Fruit fly (Drosophila melanogaster) whole organism, embryonic: ENCODE data around the gene CG45066.

ENCODE experiments used
- ATbp ChIP-seq: fragments of 200-800 bp; sonication (Bioruptor generic); optimal IDR thresholded peaks from 2 replicates; lab custom pipeline; 2017; ENCODE audit warnings: missing biosample characterization, mild to moderate bottlenecking, missing genetic modification characterization, missing genetic modification reagents
- Blimp-1 ChIP-seq: fragments of 200-800 bp; sonication (Bioruptor generic); optimal IDR thresholded peaks from 3 replicates; lab custom pipeline; 2018; ENCODE audit warnings: missing biosample characterization, missing genetic modification characterization, mild to moderate bottlenecking, moderate library complexity, missing genetic modification reagents
- BtbVII ChIP-seq: fragments of 200-800 bp; sonication (Bioruptor generic); optimal IDR thresholded peaks from 3 replicates; lab custom pipeline; 2017; ENCODE audit warnings: missing biosample characterization, mild to moderate bottlenecking, missing genetic modification characterization
- CG10267 ChIP-seq: fragments of 200-800 bp; sonication (Bioruptor generic); optimal IDR thresholded peaks from 2 replicates; lab custom pipeline; 2018; ENCODE audit warnings: missing biosample characterization, mild to moderate bottlenecking, missing genetic modification characterization, moderate library complexity
- CG10979 ChIP-seq: fragments of 200-800 bp; sonication (Bioruptor generic); optimal IDR thresholded peaks from 2 replicates; lab custom pipeline; 2018; ENCODE audit warnings: missing biosample characterization, mild to moderate bottlenecking, missing genetic modification characterization, moderate library complexity
- CG11247 ChIP-seq: fragments of 200-800 bp; sonication (Bioruptor generic); IDR thresholded peaks from 2 replicates; pipeline ENCODE4 v1.3.6; 2022; ENCODE audit warnings: missing biosample characterization, missing genetic modification characterization
- CG11560 ChIP-seq: fragments of 200-800 bp; sonication (Bioruptor generic); IDR thresholded peaks from 3 replicates; pipeline ENCODE4 v1.3.6; 2022; ENCODE audit warnings: missing biosample characterization, missing genetic modification characterization
- CG13296 ChIP-seq: fragments of 200-800 bp; sonication (Bioruptor generic); optimal IDR thresholded peaks from 3 replicates; lab custom pipeline; 2018; ENCODE audit warnings: missing biosample characterization, mild to moderate bottlenecking, missing genetic modification characterization
- CG13894 ChIP-seq: fragments of 200-800 bp; sonication (Bioruptor generic); optimal IDR thresholded peaks from 3 replicates; lab custom pipeline; 2018; ENCODE audit warnings: missing biosample characterization, mild to moderate bottlenecking, missing genetic modification characterization, moderate library complexity
- CG14667 ChIP-seq: fragments of 200-800 bp; sonication (Bioruptor generic); IDR thresholded peaks from 2 replicates; pipeline ENCODE4 v1.3.6; 2022; ENCODE audit warnings: missing biosample characterization, missing genetic modification characterization
- CG16863 ChIP-seq: fragments of 200-800 bp; sonication (Bioruptor generic); optimal IDR thresholded peaks from 3 replicates; lab custom pipeline; 2016; ENCODE audit warnings: missing biosample characterization, missing genetic modification characterization
- CG31365 ChIP-seq: fragments of 200-800 bp; sonication (Bioruptor generic); optimal IDR thresholded peaks from 2 replicates; lab custom pipeline; 2018; ENCODE audit warnings: missing biosample characterization, mild to moderate bottlenecking, missing genetic modification characterization
- CG31388 ChIP-seq: fragments of 200-800 bp; sonication (Bioruptor generic); optimal IDR thresholded peaks from 2 replicates; lab custom pipeline; 2016; ENCODE audit warnings: missing biosample characterization, missing genetic modification characterization
- CG32532 ChIP-seq: fragments of 200-800 bp; sonication (Bioruptor generic); IDR thresholded peaks from 2 replicates; pipeline ENCODE4 v1.3.6; 2022; ENCODE audit warnings: missing biosample characterization, missing genetic modification characterization
- CG3281 ChIP-seq: fragments of 200-800 bp; sonication (Bioruptor generic); optimal IDR thresholded peaks from 3 replicates; lab custom pipeline; 2017; ENCODE audit warnings: missing biosample characterization, mild to moderate bottlenecking, missing genetic modification characterization
- CG5953 ChIP-seq: fragments of 200-800 bp; sonication (Bioruptor generic); IDR thresholded peaks from 2 replicates; pipeline ENCODE4 v1.3.6; 2022; ENCODE audit warnings: missing biosample characterization, missing genetic modification characterization
- CG6683 ChIP-seq: fragments of 200-800 bp; sonication (Bioruptor generic); optimal IDR thresholded peaks from 2 replicates; lab custom pipeline; 2017; ENCODE audit warnings: missing biosample characterization, mild to moderate bottlenecking, missing genetic modification characterization, missing genetic modification reagents
- CG7357 ChIP-seq: fragments of 200-800 bp; sonication (Bioruptor generic); IDR thresholded peaks from 3 replicates; pipeline ENCODE4 v1.3.6; 2022; ENCODE audit warnings: missing biosample characterization, missing genetic modification characterization
- CG8478 ChIP-seq: fragments of >200 bp; optimal IDR thresholded peaks from 2 replicates; lab custom pipeline; 2018
- CkIIα-i1 ChIP-seq: fragments of 200-800 bp; sonication (Bioruptor generic); IDR thresholded peaks from 2 replicates; pipeline ENCODE4 v1.3.6; 2022; ENCODE audit warnings: missing biosample characterization, missing genetic modification characterization
- CoRest ChIP-seq: fragments of 200-800 bp; sonication (Bioruptor generic); optimal IDR thresholded peaks from 3 replicates; lab custom pipeline; 2018; ENCODE audit warnings: missing biosample characterization, mild to moderate bottlenecking, missing genetic modification characterization, moderate library complexity
- Dek ChIP-seq: fragments of 200-800 bp; sonication (Bioruptor generic); optimal IDR thresholded peaks from 3 replicates; lab custom pipeline; 2019; ENCODE audit warnings: missing biosample characterization, mild to moderate bottlenecking, missing genetic modification characterization, moderate library complexity
- Doc2 ChIP-seq: fragments of 200-800 bp; sonication (Bioruptor generic); IDR thresholded peaks from 2 replicates; pipeline ENCODE4 v1.3.6; 2022; ENCODE audit warnings: missing biosample characterization, missing genetic modification characterization
- E2f2 ChIP-seq: fragments of 200-800 bp; sonication (Bioruptor generic); IDR thresholded peaks from 2 replicates; pipeline ENCODE4 v1.3.6; 2022; ENCODE audit warnings: missing biosample characterization, missing genetic modification characterization
- Ets97D ChIP-seq: fragments of 200-800 bp; sonication (Bioruptor generic); optimal IDR thresholded peaks from 3 replicates; lab custom pipeline; 2016; ENCODE audit warnings: missing biosample characterization, missing genetic modification characterization
- GATAe ChIP-seq: fragments of 200-800 bp; sonication (Bioruptor generic); conservative IDR thresholded peaks from 2 replicates; pipeline ENCODE4 v1.3.6; 2022; ENCODE audit warnings: missing biosample characterization, missing genetic modification characterization
- NC2β ChIP-seq: fragments of 200-800 bp; sonication (Bioruptor generic); optimal IDR thresholded peaks from 2 replicates; lab custom pipeline; 2016; ENCODE audit warnings: missing biosample characterization, missing genetic modification characterization
- Nf-YA ChIP-seq: fragments of 200-800 bp; sonication (Bioruptor generic); IDR thresholded peaks from 2 replicates; pipeline ENCODE4 v1.3.6; 2022; ENCODE audit warnings: missing biosample characterization, missing genetic modification characterization
- Optix ChIP-seq: fragments of 200-800 bp; sonication (Bioruptor generic); IDR thresholded peaks from 3 replicates; pipeline ENCODE4 v1.3.6; 2022; ENCODE audit warnings: missing biosample characterization, missing genetic modification characterization
- Spps ChIP-seq: fragments of 200-800 bp; sonication (Bioruptor generic); optimal IDR thresholded peaks from 2 replicates; lab custom pipeline; 2018; ENCODE audit warnings: missing biosample characterization, mild to moderate bottlenecking, missing genetic modification characterization
- Usf ChIP-seq: fragments of 200-800 bp; sonication (Bioruptor generic); optimal IDR thresholded peaks from 2 replicates; lab custom pipeline; 2017; ENCODE audit warnings: missing genotype, missing biosample characterization, missing genetic modification characterization
- Vsx1 ChIP-seq: fragments of 200-800 bp; sonication (Bioruptor generic); optimal IDR thresholded peaks from 2 replicates; lab custom pipeline; 2017; ENCODE audit warnings: missing biosample characterization, mild to moderate bottlenecking, missing genetic modification characterization, missing genetic modification reagents
- ap ChIP-seq: fragments of 200-800 bp; sonication (Bioruptor generic); IDR thresholded peaks from 2 replicates; pipeline ENCODE4 v1.3.6; 2022; ENCODE audit warnings: missing biosample characterization, missing genetic modification characterization
- bbx ChIP-seq: fragments of 200-800 bp; sonication (Bioruptor generic); IDR thresholded peaks from 2 replicates; pipeline ENCODE4 v1.3.6; 2022; ENCODE audit warnings: missing biosample characterization, missing genetic modification characterization; ENCODE audit not compliant: partially characterized antibody
- cas ChIP-seq: fragments of 200-800 bp; sonication (Bioruptor generic); IDR thresholded peaks from 2 replicates; pipeline ENCODE4 v1.3.6; 2022; ENCODE audit warnings: missing biosample characterization, missing genetic modification characterization
- chinmo ChIP-seq: fragments of 200-800 bp; sonication (Bioruptor generic); IDR thresholded peaks from 4 replicates; pipeline ENCODE4 v1.3.6; 2022; ENCODE audit warnings: missing biosample characterization, missing genetic modification characterization; ENCODE audit not compliant: partially characterized antibody
- dmrt11E ChIP-seq: fragments of 200-800 bp; sonication (Bioruptor generic); optimal IDR thresholded peaks from 3 replicates; lab custom pipeline; 2018; ENCODE audit warnings: missing biosample characterization, mild to moderate bottlenecking, missing genetic modification characterization, moderate library complexity
- dmrt99B ChIP-seq: fragments of 200-800 bp; sonication (Bioruptor generic); optimal IDR thresholded peaks from 2 replicates; lab custom pipeline; 2018; ENCODE audit warnings: missing biosample characterization, mild to moderate bottlenecking, missing genetic modification characterization, moderate library complexity
- grau ChIP-seq: fragments of 200-800 bp; optimal IDR thresholded peaks from 3 replicates; lab custom pipeline; 2019; ENCODE audit warnings: missing biosample characterization, mild to moderate bottlenecking, missing genetic modification characterization, moderate library complexity
- ind ChIP-seq: fragments of 200-800 bp; sonication (Bioruptor generic); optimal IDR thresholded peaks from 3 replicates; lab custom pipeline; 2016; ENCODE audit warnings: missing biosample characterization, missing genetic modification characterization
- jing ChIP-seq: fragments of 200-800 bp; sonication (Bioruptor generic); optimal IDR thresholded peaks from 2 replicates; lab custom pipeline; 2018; ENCODE audit warnings: missing biosample characterization, mild to moderate bottlenecking, missing genetic modification characterization
- jumu ChIP-seq: fragments of 200-800 bp; sonication (Bioruptor generic); optimal IDR thresholded peaks from 3 replicates; lab custom pipeline; 2016; ENCODE audit warnings: missing biosample characterization, missing genetic modification characterization
- onecut ChIP-seq: fragments of 200-800 bp; sonication (Bioruptor generic); IDR thresholded peaks from 2 replicates; pipeline ENCODE4 v1.3.6; 2022; ENCODE audit warnings: missing biosample characterization, missing genetic modification characterization
- ranshi ChIP-seq: fragments of 200-800 bp; sonication (Bioruptor generic); IDR thresholded peaks from 2 replicates; pipeline ENCODE4 v1.3.6; 2022; ENCODE audit warnings: missing biosample characterization, missing genetic modification characterization
- sim ChIP-seq: fragments of 200-800 bp; sonication (Bioruptor generic); IDR thresholded peaks from 2 replicates; pipeline ENCODE4 v1.3.6; 2022; ENCODE audit warnings: missing biosample characterization, missing genetic modification characterization
- stc ChIP-seq: fragments of 200-800 bp; sonication (Bioruptor generic); IDR thresholded peaks from 2 replicates; pipeline ENCODE4 v1.3.6; 2022; ENCODE audit warnings: missing biosample characterization, missing genetic modification characterization
- sug ChIP-seq: fragments of 200-800 bp; optimal IDR thresholded peaks from 2 replicates; lab custom pipeline; 2019; ENCODE audit warnings: missing biosample characterization, mild to moderate bottlenecking, missing genetic modification characterization, moderate library complexity
- tin ChIP-seq: fragments of 200-800 bp; sonication (Bioruptor generic); optimal IDR thresholded peaks from 3 replicates; lab custom pipeline; 2016; ENCODE audit warnings: missing biosample characterization, missing genetic modification characterization
- tna ChIP-seq: fragments of 200-800 bp; sonication (Bioruptor generic); IDR thresholded peaks from 2 replicates; pipeline ENCODE4 v1.3.6; 2022; ENCODE audit warnings: missing biosample characterization, missing genetic modification characterization; ENCODE audit not compliant: partially characterized antibody
- wek ChIP-seq: fragments of 200-800 bp; sonication (Bioruptor generic); optimal IDR thresholded peaks from 3 replicates; lab custom pipeline; 2018; ENCODE audit warnings: missing biosample characterization, mild to moderate bottlenecking, missing genetic modification characterization, moderate library complexity
- zen ChIP-seq: fragments of 200-800 bp; sonication (Bioruptor generic); optimal IDR thresholded peaks from 3 replicates; lab custom pipeline; 2018; ENCODE audit warnings: missing biosample characterization, mild to moderate bottlenecking, missing genetic modification characterization, moderate library complexity

The CG45066 gene

dm6 chr3L:3096073-3096725 is 14.8 kb downstream of the CG45066 start (continued):
- TF ChIP-seq ap (GFP tag; lab: Robert Waterston, UW) (no peak), dmrt99B (tag; lab: Kevin White, UChicago) (no peak), CG11560 (tag; lab: Robert Waterston, UW) (no peak), jing (GFP tag; lab: Kevin White, UChicago) (no peak), Spps (tag; lab: Kevin White, UChicago) (no peak), Nf-YA (no peak), tin (GFP tag; lab: Kevin White, UChicago) (no peak), CG3281 (peak; percentile 27), onecut (GFP tag; lab: Robert Waterston, UW) (no peak), jumu (no peak), E2f2 (GFP tag; lab: Robert Waterston, UW) (peak; percentile 20; the same call in 1 of the 2 replicates), NC2β (no peak), CG31388 (GFP tag; lab: Kevin White, UChicago) (no peak), ind (GFP tag; lab: Kevin White, UChicago) (peak; percentile 11), CG7357 (GFP tag; lab: Robert Waterston, UW) (no peak), CG10979 (tag; lab: Kevin White, UChicago) (no peak), CoRest (tag; lab: Kevin White, UChicago) (no peak), CG11247 (no peak), Vsx1 (GFP tag; lab: Kevin White, UChicago) (no peak), CG32532 (GFP tag; lab: Robert Waterston, UW) (peak; percentile 43; the same call in 1 of the 2 replicates), ATbp (GFP tag; lab: Kevin White, UChicago) (no peak), sim (GFP tag; lab: Robert Waterston, UW) (no peak), CG6683 (no peak), CG10267 (tag; lab: Kevin White, UChicago) (no peak), dmrt11E (tag; lab: Kevin White, UChicago) (no peak), Doc2 (GFP tag; lab: Robert Waterston, UW) (no peak), CG31365 (tag; lab: Kevin White, UChicago) (no peak), CG14667 (no peak), zen (tag; lab: Kevin White, UChicago) (no peak), bbx (GFP tag; lab: Robert Waterston, UW) (peak; percentile 91), Blimp-1 (GFP tag; lab: Kevin White, UChicago) (no peak), Dek (no peak), CG8478 (lab: Kevin White, UChicago) (no peak), chinmo (GFP tag; lab: Robert Waterston, UW) (peak; percentile 54; the same call in 2 of the 4 replicates), Optix (GFP tag; lab: Robert Waterston, UW) (no peak), grau (tag; lab: Kevin White, UChicago) (peak; percentile 40), BtbVII (GFP tag; lab: Kevin White, UChicago) (no peak), GATAe (GFP tag; lab: Robert Waterston, UW) (no peak), CG16863 (GFP tag; lab: Kevin White, UChicago) (no peak), ranshi (GFP tag; lab: Robert Waterston, UW) (no peak), Ets97D (GFP tag; lab: Kevin White, UChicago) (no peak), wek (GFP tag; lab: Kevin White, UChicago) (no peak), CG5953 (GFP tag; lab: Robert Waterston, UW) (no peak), cas (GFP tag; lab: Robert Waterston, UW) (0 out of 2 replicates have a peak, but pooled peaks have one; percentile 6), CG13296 (GFP tag; lab: Kevin White, UChicago) (no peak), stc (no peak), Usf (no peak), CkIIα-i1 (no peak), sug (tag; lab: Kevin White, UChicago) (peak; percentile 10), CG13894 (tag; lab: Kevin White, UChicago) (peak; percentile 40), tna (GFP tag; lab: Robert Waterston, UW) (peak; percentile 79)
